Fruit fly (Drosophila melanogaster) whole organism, wandering third instar larva: ENCODE results near the gene CG12661.

Source experiments
- Abd-B ChIP-seq: fragments of >200 bp; optimal IDR thresholded peaks from 2 replicates; lab custom pipeline; 2017; ENCODE audit warnings: missing biosample characterization, missing genetic modification characterization
- CG32264 ChIP-seq: fragments of 200-800 bp; sonication (Bioruptor generic); optimal IDR thresholded peaks from 2 replicates; lab custom pipeline; 2016; ENCODE audit warnings: missing biosample characterization, missing genetic modification characterization
- CrebA ChIP-seq: fragments of 200-800 bp; sonication (Bioruptor generic); optimal IDR thresholded peaks from 2 replicates; lab custom pipeline; 2016; ENCODE audit warnings: missing biosample characterization, mild to moderate bottlenecking, missing genetic modification characterization, borderline replicate concordance
- Dfd ChIP-seq: fragments of >200 bp; optimal IDR thresholded peaks from 2 replicates; lab custom pipeline; 2017; ENCODE audit warnings: missing biosample characterization, missing genetic modification characterization
- HLH106 ChIP-seq: fragments of 200-800 bp; optimal IDR thresholded peaks from 3 replicates; lab custom pipeline; 2019; ENCODE audit warnings: missing biosample characterization, mild to moderate bottlenecking, missing genetic modification characterization, moderate library complexity
- Hnf4 ChIP-seq: fragments of 200-800 bp; sonication (Bioruptor generic); optimal IDR thresholded peaks from 2 replicates; lab custom pipeline; 2016; ENCODE audit warnings: missing biosample characterization, mild to moderate bottlenecking, missing genetic modification characterization
- Hr83 ChIP-seq: fragments of 200-300 bp; sonication (Bioruptor generic); optimal IDR thresholded peaks from 2 replicates; lab custom pipeline; 2016; ENCODE audit warnings: missing biosample characterization, mild to moderate bottlenecking, missing genetic modification characterization, moderate library complexity; ENCODE audit not compliant: poor library complexity, severe bottlenecking
- Jra ChIP-seq: sonication (Bioruptor generic); optimal IDR thresholded peaks from 2 replicates; lab custom pipeline; 2016; ENCODE audit warnings: missing biosample characterization, missing genetic modification characterization
- Mio ChIP-seq: sonication (Bioruptor generic); optimal IDR thresholded peaks from 2 replicates; lab custom pipeline; 2016; ENCODE audit warnings: missing biosample characterization, missing genetic modification characterization
- N ChIP-seq: fragments of >200 bp; optimal IDR thresholded peaks from 2 replicates; lab custom pipeline; 2018; ENCODE audit warnings: missing biosample characterization, missing external identifiers, missing genetic modification characterization
- OdsH ChIP-seq: fragments of 200-800 bp; sonication (Bioruptor generic); optimal IDR thresholded peaks from 2 replicates; lab custom pipeline; 2016; ENCODE audit warnings: missing biosample characterization, mild to moderate bottlenecking, missing genetic modification characterization
- Rel ChIP-seq, 2 experiments: fragments of 200-800 bp; sonication (Bioruptor generic) in 1 of 2; optimal IDR thresholded peaks; 2 replicates in 1 of 2; 3 replicates in 1 of 2; lab custom pipeline; 2016 to 2019; ENCODE audit warnings: mild to moderate bottlenecking in 2 of 2, missing biosample characterization in 2 of 2, missing genetic modification characterization in 2 of 2, moderate library complexity in 1 of 2
- Sp1 ChIP-seq: fragments of 200-800 bp; sonication (Bioruptor generic); optimal IDR thresholded peaks from 3 replicates; lab custom pipeline; 2019; ENCODE audit warnings: missing biosample characterization, mild to moderate bottlenecking, missing genetic modification characterization, moderate library complexity
- br ChIP-seq: fragments of 200-800 bp; sonication (Bioruptor generic); optimal IDR thresholded peaks from 2 replicates; lab custom pipeline; 2016; ENCODE audit warnings: missing biosample characterization, missing genetic modification characterization
- brk ChIP-seq: fragments of 200-800 bp; sonication (Bioruptor generic); optimal IDR thresholded peaks from 2 replicates; lab custom pipeline; 2016; ENCODE audit warnings: missing biosample characterization, mild to moderate bottlenecking, missing genetic modification characterization
- dl ChIP-seq, 2 experiments: fragments of 175-275, 200-275 bp in 1 of 2; fragments of 200-275 bp in 1 of 2; sonication (Bioruptor generic); optimal IDR thresholded peaks; lab custom pipeline; 2018; ENCODE audit warnings: mild to moderate bottlenecking in 2 of 2, missing biosample characterization in 2 of 2, missing genetic modification characterization in 2 of 2, moderate library complexity in 2 of 2; ENCODE audit not compliant: partially characterized antibody in 2 of 2, insufficient read depth in 1 of 2
- dmrt93B ChIP-seq: fragments of 200-800 bp; sonication (Bioruptor generic); optimal IDR thresholded peaks from 2 replicates; lab custom pipeline; 2018; ENCODE audit warnings: missing biosample characterization, mild to moderate bottlenecking, missing genetic modification characterization
- ey ChIP-seq: fragments of 200-800 bp; sonication (Bioruptor generic); optimal IDR thresholded peaks from 2 replicates; lab custom pipeline; 2016; ENCODE audit warnings: missing biosample characterization, missing genetic modification characterization
- foxo ChIP-seq, 2 experiments: fragments of 200-800 bp; sonication (Bioruptor generic); optimal IDR thresholded peaks; 2 replicates in 1 of 2; 3 replicates in 1 of 2; lab custom pipeline; 2016 to 2017; ENCODE audit warnings: missing biosample characterization in 2 of 2, missing genetic modification characterization in 2 of 2
- fru ChIP-seq: fragments of 200-800 bp; sonication (Bioruptor generic); optimal IDR thresholded peaks from 3 replicates; lab custom pipeline; 2016; ENCODE audit warnings: missing biosample characterization, mild to moderate bottlenecking, missing genetic modification characterization
- h ChIP-seq: fragments of 200-800 bp; sonication (Bioruptor generic); optimal IDR thresholded peaks from 3 replicates; lab custom pipeline; 2016; ENCODE audit warnings: missing biosample characterization, mild to moderate bottlenecking, missing genetic modification characterization
- jim ChIP-seq: fragments of 175-275, 200-325 bp; sonication (Bioruptor generic); optimal IDR thresholded peaks from 2 replicates; lab custom pipeline; 2016; ENCODE audit warnings: missing biosample characterization, mild to moderate bottlenecking, missing genetic modification characterization
- lola ChIP-seq: fragments of >200 bp; optimal IDR thresholded peaks from 2 replicates; lab custom pipeline; 2017; ENCODE audit warnings: missing biosample characterization, missing genetic modification characterization
- pan ChIP-seq: fragments of >200 bp; optimal IDR thresholded peaks from 2 replicates; lab custom pipeline; 2017
- psq ChIP-seq: fragments of 200-800 bp; sonication (Bioruptor generic); optimal IDR thresholded peaks from 3 replicates; lab custom pipeline; 2017; ENCODE audit warnings: missing biosample characterization, mild to moderate bottlenecking, missing genetic modification characterization, moderate library complexity
- rgr ChIP-seq: fragments of 200-800 bp; sonication (Bioruptor generic); optimal IDR thresholded peaks from 3 replicates; lab custom pipeline; 2016; ENCODE audit warnings: missing biosample characterization, mild to moderate bottlenecking, missing genetic modification characterization
- sv ChIP-seq: fragments of 200-800 bp; sonication (Bioruptor generic); optimal IDR thresholded peaks from 3 replicates; lab custom pipeline; 2016; ENCODE audit warnings: missing biosample characterization, missing genetic modification characterization
- usp ChIP-seq: fragments of >200 bp; optimal IDR thresholded peaks from 2 replicates; lab custom pipeline; 2017; ENCODE audit warnings: missing biosample characterization, missing genetic modification characterization
- woc ChIP-seq: sonication (Bioruptor generic); optimal IDR thresholded peaks from 2 replicates; lab custom pipeline; 2016; ENCODE audit warnings: missing biosample characterization, mild to moderate bottlenecking, missing genetic modification characterization

The CG12661 gene

dm6 chrX:8891565-8892276 lies 31.8 kb downstream of the CG12661 start (continued):
- TF ChIP-seq Dfd (no peak), dl (GFP tag; optimal IDR thresholded peaks at IDR 0.05; lab: Kevin White, UChicago; ENCODE audit: insufficient read depth in 1 of 2, partially characterized antibody in 2 of 2) (peak; percentile 81 to 88), jim (peak; percentile 21)

dm6 chrX:8890974-8891373 lies 32.5 kb downstream of the CG12661 start:
- TF ChIP-seq br (GFP tag; lab: Kevin White, UChicago) (no peak), Hnf4 (GFP tag; lab: Kevin White, UChicago) (peak; percentile 22), ey (GFP tag; lab: Kevin White, UChicago) (peak; percentile 56), foxo (GFP tag; optimal IDR thresholded peaks at IDR 0.05; lab: Kevin White, UChicago) (peak in 1 of 2 experiments; percentile 56), OdsH (GFP tag; lab: Kevin White, UChicago) (no peak), Hr83 (GFP tag; lab: Kevin White, UChicago) (no peak), lola (no peak), CrebA (no peak), woc (no peak), usp (GFP tag; lab: Kevin White, UChicago) (no peak), HLH106 (peak; percentile 57), dmrt93B (GFP tag; lab: Kevin White, UChicago) (peak; percentile 27), rgr (peak; percentile 47), h (peak; percentile 60)

- TF ChIP-seq rgr = peak; percentile 11
- no peak for TF ChIP-seq Rel (GFP tag; optimal IDR thresholded peaks at IDR 0.05; lab: Kevin White, UChicago)
- TF ChIP-seq Rel (tag; optimal IDR thresholded peaks at IDR 0.05; lab: Kevin White, UChicago) = peak; percentile 66
- peak; percentile 50 for TF ChIP-seq jim
- no peak for TF ChIP-seq ey (GFP tag; lab: Kevin White, UChicago)
- TF ChIP-seq sv = no peak
- no peak for TF ChIP-seq Mio (GFP tag; lab: Kevin White, UChicago)
- no peak for TF ChIP-seq HLH106
- TF ChIP-seq foxo (GFP tag; optimal IDR thresholded peaks at IDR 0.05; lab: Kevin White, UChicago) = peak in 1 of 2 experiments; percentile 35
- TF ChIP-seq Dfd = no peak
- peak; percentile 52 for TF ChIP-seq woc
- TF ChIP-seq dl (GFP tag; optimal IDR thresholded peaks at IDR 0.05; lab: Kevin White, UChicago; ENCODE audit: insufficient read depth in 1 of 2, partially characterized antibody in 2 of 2) = no peak
- TF ChIP-seq psq (GFP tag; lab: Kevin White, UChicago) = peak; percentile 37
- peak; percentile 23 for TF ChIP-seq h
- no peak for TF ChIP-seq Abd-B (GFP tag; lab: Kevin White, UChicago)
- no peak for TF ChIP-seq CG32264 (GFP tag; lab: Kevin White, UChicago)
- peak; percentile 35 for TF ChIP-seq OdsH (GFP tag; lab: Kevin White, UChicago)
- TF ChIP-seq Hnf4 (GFP tag; lab: Kevin White, UChicago) = no peak
- peak; percentile 3 for TF ChIP-seq Sp1
- no peak for TF ChIP-seq Hr83 (GFP tag; lab: Kevin White, UChicago)
- TF ChIP-seq fru (GFP tag; lab: Kevin White, UChicago) = peak; percentile 32
These were observed 34.6 kb downstream of the CG12661 start for dm6 chrX:8888861-8889392.

dm6 chrX:8887410-8887809 lies 36.1 kb downstream of the CG12661 start:
- TF ChIP-seq psq (GFP tag; lab: Kevin White, UChicago) (no peak), Rel (GFP tag; optimal IDR thresholded peaks at IDR 0.05; lab: Kevin White, UChicago) (no peak), Rel (tag; optimal IDR thresholded peaks at IDR 0.05; lab: Kevin White, UChicago) (peak; percentile 56)

dm6 chrX:8885177-8885576 lies 38.3 kb downstream of the CG12661 start:
- TF ChIP-seq pan (lab: Kevin White, UChicago) (no peak), Jra (no peak), dl (GFP tag; optimal IDR thresholded peaks at IDR 0.05; lab: Kevin White, UChicago; ENCODE audit: insufficient read depth in 1 of 2, partially characterized antibody in 2 of 2) (no peak), brk (no peak), foxo (GFP tag; optimal IDR thresholded peaks at IDR 0.05; lab: Kevin White, UChicago) (no peak), N (GFP tag; lab: Kevin White, UChicago) (no peak), jim (no peak), h (no peak), Rel (GFP tag; optimal IDR thresholded peaks at IDR 0.05; lab: Kevin White, UChicago) (no peak), Rel (tag; optimal IDR thresholded peaks at IDR 0.05; lab: Kevin White, UChicago) (no peak)
